Worm (Caenorhabditis elegans): ENCODE data around the gene tps-2.
A peak's percentile ranks its signal among the peaks of the same experiment; 100 is the strongest.

The tps-2 gene

DNA sequence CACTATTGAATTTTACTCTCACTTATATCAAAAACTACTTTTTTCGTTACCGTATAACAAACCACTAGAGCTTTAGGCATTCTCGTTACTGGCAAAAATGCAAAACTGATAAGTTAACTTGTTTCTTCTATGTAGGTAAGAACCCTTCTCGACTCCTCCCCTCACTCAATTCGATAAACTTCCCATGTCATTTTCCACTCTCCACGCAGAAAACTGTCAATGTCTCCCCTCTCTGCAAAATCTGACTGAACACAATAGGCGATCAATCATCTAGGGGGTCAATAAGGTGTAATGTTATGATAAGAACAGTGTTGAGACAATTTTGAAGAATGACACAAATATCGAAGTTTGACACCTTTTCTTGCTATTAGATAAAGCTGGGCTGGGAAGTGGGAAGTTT lies 18.1 kb downstream of the tps-2 start:
- TF ChIP-seq nhr-2 (tag; optimal IDR thresholded peaks at IDR 0.05), result no peak
- TF ChIP-seq elt-3 (tag; optimal IDR thresholded peaks at IDR 0.05), result no peak
- no peak for TF ChIP-seq nhr-76 (tag; optimal IDR thresholded peaks at IDR 0.05)
- no peak for TF ChIP-seq lsy-2 (tag; optimal IDR thresholded peaks at IDR 0.05)
- TF ChIP-seq tbx-8 (GFP tag; optimal IDR thresholded peaks at IDR 0.05), result no peak
- no peak for TF ChIP-seq zip-8 (tag; optimal IDR thresholded peaks at IDR 0.05)
- TF ChIP-seq flh-1 (GFP tag; optimal IDR thresholded peaks at IDR 0.05), result no peak
- no peak for TF ChIP-seq mep-1 (tag; optimal IDR thresholded peaks at IDR 0.05)
- TF ChIP-seq nhr-12 (tag; optimal IDR thresholded peaks at IDR 0.05), result no peak
- no peak for TF ChIP-seq ham-2 (GFP tag; optimal IDR thresholded peaks at IDR 0.05)
- no peak for TF ChIP-seq nhr-237 (tag; optimal IDR thresholded peaks at IDR 0.05)
- TF ChIP-seq ceh-43 (GFP tag; optimal IDR thresholded peaks at IDR 0.05), result no peak
- TF ChIP-seq ztf-11 (tag; optimal IDR thresholded peaks at IDR 0.05), result no peak
- TF ChIP-seq ceh-39 (tag; optimal IDR thresholded peaks at IDR 0.05), result no peak
- no peak for TF ChIP-seq sem-2 (GFP tag; optimal IDR thresholded peaks at IDR 0.05)

- no peak for TF ChIP-seq flh-1 (GFP tag; optimal IDR thresholded peaks at IDR 0.05)
- TF ChIP-seq ceh-43 (GFP tag; optimal IDR thresholded peaks at IDR 0.05), result no peak
- no peak for TF ChIP-seq nhr-2 (tag; optimal IDR thresholded peaks at IDR 0.05)
- TF ChIP-seq nhr-237 (tag; optimal IDR thresholded peaks at IDR 0.05), result no peak
These were observed 19.1 kb downstream of the tps-2 start for ce11 chrII:14619806-14620205.

DNA sequence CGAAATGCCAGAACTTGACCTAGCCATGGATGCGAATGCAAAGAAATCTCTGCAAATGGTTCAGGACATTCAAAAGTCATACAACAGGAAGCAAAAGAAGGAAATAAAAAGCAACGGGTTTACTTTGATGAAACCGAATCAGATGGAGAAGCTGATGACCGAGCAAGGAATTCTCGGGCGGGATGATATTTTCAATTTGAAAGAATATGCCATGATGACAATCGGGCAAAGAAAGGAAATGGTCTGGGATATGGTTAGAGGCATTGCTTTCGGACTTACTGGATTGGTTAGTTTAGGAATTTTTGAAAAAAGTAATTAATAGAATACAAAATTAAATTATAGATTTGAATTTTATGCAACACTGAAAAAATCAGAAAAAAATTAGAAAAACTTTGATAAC lies 20.0 kb downstream of the tps-2 start:
- no peak for TF ChIP-seq sem-2 (GFP tag; optimal IDR thresholded peaks at IDR 0.05)
- no peak for TF ChIP-seq cnd-1 (tag; optimal IDR thresholded peaks at IDR 0.05)
- no peak for TF ChIP-seq lin-13 (tag; optimal IDR thresholded peaks at IDR 0.05)
- TF ChIP-seq ces-1 (GFP tag; optimal IDR thresholded peaks at IDR 0.05), result no peak
- TF ChIP-seq bed-3 (GFP tag; optimal IDR thresholded peaks at IDR 0.05), result no peak
- no peak for TF ChIP-seq mep-1 (tag; optimal IDR thresholded peaks at IDR 0.05)
- no peak for TF ChIP-seq flh-1 (GFP tag; optimal IDR thresholded peaks at IDR 0.05)
- TF ChIP-seq tbx-8 (GFP tag; optimal IDR thresholded peaks at IDR 0.05), result no peak
- no peak for TF ChIP-seq zip-8 (tag; optimal IDR thresholded peaks at IDR 0.05)
- TF ChIP-seq elt-3 (tag; optimal IDR thresholded peaks at IDR 0.05), result no peak

- no peak for TF ChIP-seq blmp-1 (tag; optimal IDR thresholded peaks at IDR 0.05)
- no peak for TF ChIP-seq elt-3 (tag; optimal IDR thresholded peaks at IDR 0.05)
- no peak for TF ChIP-seq mep-1 (tag; optimal IDR thresholded peaks at IDR 0.05)
- no peak for TF ChIP-seq ces-1 (GFP tag; optimal IDR thresholded peaks at IDR 0.05)
- no peak for TF ChIP-seq lin-32 (GFP tag; optimal IDR thresholded peaks at IDR 0.05)
- no peak for TF ChIP-seq sptf-1 (tag; optimal IDR thresholded peaks at IDR 0.05)
- no peak for TF ChIP-seq mls-2 (tag; optimal IDR thresholded peaks at IDR 0.05)
- no peak for TF ChIP-seq ham-2 (GFP tag; optimal IDR thresholded peaks at IDR 0.05)
- TF ChIP-seq snpc-4 (tag; optimal IDR thresholded peaks at IDR 0.05), result no peak
- no peak for TF ChIP-seq unc-39 (tag; optimal IDR thresholded peaks at IDR 0.05)
- no peak for TF ChIP-seq mab-5 (tag; optimal IDR thresholded peaks at IDR 0.05)
- TF ChIP-seq ceh-39 (tag; optimal IDR thresholded peaks at IDR 0.05), result no peak
- no peak for TF ChIP-seq nhr-28 (tag; optimal IDR thresholded peaks at IDR 0.05)
- TF ChIP-seq nhr-237 (tag; optimal IDR thresholded peaks at IDR 0.05), result no peak
- no peak for TF ChIP-seq drap-1 (GFP tag; optimal IDR thresholded peaks at IDR 0.05)
- no peak for TF ChIP-seq lin-13 (tag; optimal IDR thresholded peaks at IDR 0.05)
These were observed 22.1 kb downstream of the tps-2 start, which contains the start of gene mltn-10 for ce11 chrII:14622758-14623157. mltn-10 (plus strand) TSS chrII:14623058.

DNA sequence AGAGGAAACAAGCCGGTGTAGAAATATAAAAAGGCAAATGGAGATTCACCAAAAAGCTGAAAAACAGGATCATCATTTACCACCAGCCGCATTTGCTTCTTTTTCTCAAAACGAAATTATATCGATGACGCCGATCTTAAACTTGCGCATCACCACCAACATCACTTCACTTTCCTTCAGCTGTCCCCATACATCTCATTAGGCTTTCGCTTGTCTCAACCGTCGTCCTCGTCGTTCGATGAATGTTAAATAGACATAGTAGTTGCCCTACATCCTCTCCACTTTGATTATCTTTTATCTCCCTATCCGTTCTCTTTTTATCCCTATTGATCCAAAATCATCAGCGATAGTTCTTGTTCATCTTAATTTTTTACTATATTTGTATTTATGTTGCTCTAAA lies 26.2 kb downstream of the tps-2 start:
- TF ChIP-seq blmp-1 (tag; optimal IDR thresholded peaks at IDR 0.05) (peak; percentile 7), unc-39 (tag; optimal IDR thresholded peaks at IDR 0.05) (no peak), zip-8 (tag; optimal IDR thresholded peaks at IDR 0.05) (no peak), unc-120 (tag; optimal IDR thresholded peaks at IDR 0.05; ENCODE audit: poor library complexity, severe bottlenecking) (no peak), flh-1 (GFP tag; optimal IDR thresholded peaks at IDR 0.05) (no peak)

ce11 chrII:14627330-14627729 lies 26.6 kb downstream of the tps-2 start, which contains the start of gene tag-297:
tag-297 (plus strand) TSS chrII:14627630.
- TF ChIP-seq unc-62 (GFP tag; optimal IDR thresholded peaks at IDR 0.05) (no peak), cnd-1 (tag; optimal IDR thresholded peaks at IDR 0.05) (no peak), unc-39 (tag; optimal IDR thresholded peaks at IDR 0.05) (no peak), elt-3 (tag; optimal IDR thresholded peaks at IDR 0.05) (no peak), flh-1 (GFP tag; optimal IDR thresholded peaks at IDR 0.05) (no peak), nhr-2 (tag; optimal IDR thresholded peaks at IDR 0.05) (no peak), ceh-43 (GFP tag; optimal IDR thresholded peaks at IDR 0.05) (no peak), lin-13 (tag; optimal IDR thresholded peaks at IDR 0.05) (no peak), M03D4.4 (tag; optimal IDR thresholded peaks at IDR 0.05) (no peak), snpc-4 (tag; optimal IDR thresholded peaks at IDR 0.05) (no peak), nhr-12 (tag; optimal IDR thresholded peaks at IDR 0.05) (no peak), tbx-8 (GFP tag; optimal IDR thresholded peaks at IDR 0.05) (no peak), ztf-11 (tag; optimal IDR thresholded peaks at IDR 0.05) (no peak), ceh-83 (GFP tag; optimal IDR thresholded peaks at IDR 0.05) (no peak), bed-3 (GFP tag; optimal IDR thresholded peaks at IDR 0.05) (no peak), mep-1 (tag; optimal IDR thresholded peaks at IDR 0.05) (no peak), mls-2 (tag; optimal IDR thresholded peaks at IDR 0.05) (no peak)

Measured in whole organism, mixed stage, embryonic.